Fruit fly (Drosophila melanogaster) whole organism, embryonic: ENCODE data around the gene CHOp24.

Experiments
- B-H2 ChIP-seq: fragments of 200-800 bp; sonication (Bioruptor generic); optimal IDR thresholded peaks from 2 replicates; lab custom pipeline; 2018; ENCODE audit warnings: missing biosample characterization, mild to moderate bottlenecking, missing genetic modification characterization
- BEAF-32 ChIP-seq: fragments of 200-800 bp; sonication (Bioruptor generic); optimal IDR thresholded peaks from 3 replicates; lab custom pipeline; 2017; ENCODE audit warnings: missing biosample characterization, missing genetic modification characterization, mild to moderate bottlenecking, moderate library complexity, missing genetic modification reagents
- Blimp-1 ChIP-seq: fragments of 200-800 bp; sonication (Bioruptor generic); optimal IDR thresholded peaks from 3 replicates; lab custom pipeline; 2018; ENCODE audit warnings: missing biosample characterization, missing genetic modification characterization, mild to moderate bottlenecking, moderate library complexity, missing genetic modification reagents
- CG10267 ChIP-seq: fragments of 200-800 bp; sonication (Bioruptor generic); optimal IDR thresholded peaks from 2 replicates; lab custom pipeline; 2018; ENCODE audit warnings: missing biosample characterization, mild to moderate bottlenecking, missing genetic modification characterization, moderate library complexity
- CG14050 ChIP-seq: fragments of 200-800 bp; sonication (Bioruptor generic); IDR thresholded peaks from 3 replicates; pipeline ENCODE4 v1.3.6; 2022; ENCODE audit warnings: missing biosample characterization, missing genetic modification characterization
- CG1602 ChIP-seq: fragments of 200-800 bp; sonication (Bioruptor generic); optimal IDR thresholded peaks from 3 replicates; lab custom pipeline; 2016; ENCODE audit warnings: missing biosample characterization, missing genetic modification characterization
- CG1647 ChIP-seq: fragments of 200-800 bp; sonication (Bioruptor generic); optimal IDR thresholded peaks from 3 replicates; lab custom pipeline; 2016; ENCODE audit warnings: missing biosample characterization, missing genetic modification characterization
- CG17186 ChIP-seq: fragments of 200-800 bp; sonication (Bioruptor generic); optimal IDR thresholded peaks from 3 replicates; lab custom pipeline; 2017; ENCODE audit warnings: missing biosample characterization, missing genetic modification reagents, missing genetic modification characterization
- CG18476 ChIP-seq: fragments of 200-800 bp; sonication (Bioruptor generic); optimal IDR thresholded peaks from 2 replicates; lab custom pipeline; 2016; ENCODE audit warnings: missing biosample characterization, mild to moderate bottlenecking, missing genetic modification characterization
- CG2129 ChIP-seq: fragments of 200-800 bp; sonication (Bioruptor generic); IDR thresholded peaks from 2 replicates; pipeline ENCODE4 v1.3.6; 2022; ENCODE audit warnings: missing biosample characterization, missing genetic modification characterization; ENCODE audit not compliant: partially characterized antibody
- CG30431 ChIP-seq: fragments of 200-800 bp; sonication (Bioruptor generic); optimal IDR thresholded peaks from 2 replicates; lab custom pipeline; 2017; ENCODE audit warnings: missing biosample characterization, missing genetic modification characterization
- CG31365 ChIP-seq: fragments of 200-800 bp; sonication (Bioruptor generic); optimal IDR thresholded peaks from 2 replicates; lab custom pipeline; 2018; ENCODE audit warnings: missing biosample characterization, mild to moderate bottlenecking, missing genetic modification characterization
- CG32767 ChIP-seq: fragments of 200-800 bp; sonication (Bioruptor generic); IDR thresholded peaks from 2 replicates; pipeline ENCODE4 v1.3.6; 2022; ENCODE audit warnings: missing biosample characterization, missing genetic modification characterization
- CG32772 ChIP-seq: fragments of 200-800 bp; sonication (Bioruptor generic); IDR thresholded peaks from 2 replicates; pipeline ENCODE4 v1.3.6; 2022; ENCODE audit warnings: missing biosample characterization, missing genetic modification characterization
- CG3407 ChIP-seq: fragments of 200-800 bp; sonication (Bioruptor generic); optimal IDR thresholded peaks from 2 replicates; lab custom pipeline; 2018; ENCODE audit warnings: missing biosample characterization, mild to moderate bottlenecking, missing genetic modification characterization
- CG5953 ChIP-seq: fragments of 200-800 bp; sonication (Bioruptor generic); IDR thresholded peaks from 2 replicates; pipeline ENCODE4 v1.3.6; 2022; ENCODE audit warnings: missing biosample characterization, missing genetic modification characterization
- CG6175 ChIP-seq: fragments of 200-800 bp; sonication (Bioruptor generic); IDR thresholded peaks from 3 replicates; pipeline ENCODE4 v1.3.6; 2022; ENCODE audit warnings: missing biosample characterization, missing genetic modification characterization
- CG6683 ChIP-seq: fragments of 200-800 bp; sonication (Bioruptor generic); optimal IDR thresholded peaks from 2 replicates; lab custom pipeline; 2017; ENCODE audit warnings: missing biosample characterization, mild to moderate bottlenecking, missing genetic modification characterization, missing genetic modification reagents
- CG6689 ChIP-seq: fragments of 200-800 bp; sonication (Bioruptor generic); IDR thresholded peaks from 2 replicates; pipeline ENCODE4 v1.3.6; 2022; ENCODE audit warnings: missing biosample characterization, missing genetic modification characterization
- CG7372 ChIP-seq: fragments of 200-800 bp; sonication (Bioruptor generic); IDR thresholded peaks from 2 replicates; pipeline ENCODE4 v1.3.6; 2022; ENCODE audit warnings: missing biosample characterization, missing genetic modification characterization
- CG9609 ChIP-seq: fragments of 200-800 bp; sonication (Bioruptor generic); optimal IDR thresholded peaks from 3 replicates; lab custom pipeline; 2016; ENCODE audit warnings: missing biosample characterization, missing genetic modification characterization
- CG9817 ChIP-seq: fragments of 200-800 bp; sonication (Bioruptor generic); optimal IDR thresholded peaks from 2 replicates; lab custom pipeline; 2018; ENCODE audit warnings: missing biosample characterization, mild to moderate bottlenecking, missing genetic modification characterization, moderate library complexity
- Chrac-16 ChIP-seq: fragments of 200-800 bp; sonication (Bioruptor generic); optimal IDR thresholded peaks from 3 replicates; lab custom pipeline; 2016; ENCODE audit warnings: missing biosample characterization, missing genetic modification characterization
- Dip2 ChIP-seq: fragments of 200-800 bp; sonication (Bioruptor generic); IDR thresholded peaks from 2 replicates; pipeline ENCODE4 v1.3.6; 2022; ENCODE audit warnings: missing biosample characterization, missing genetic modification characterization
- Drgx ChIP-seq: fragments of 200-800 bp; sonication (Bioruptor generic); IDR thresholded peaks from 2 replicates; pipeline ENCODE4 v1.3.6; 2022; ENCODE audit warnings: missing biosample characterization, missing genetic modification characterization
- Fer2 ChIP-seq: fragments of 200-800 bp; sonication (Bioruptor generic); optimal IDR thresholded peaks from 2 replicates; lab custom pipeline; 2018; ENCODE audit warnings: missing biosample characterization, mild to moderate bottlenecking, missing genetic modification characterization, moderate library complexity
- Gsc ChIP-seq: fragments of 200-800 bp; sonication (Bioruptor generic); IDR thresholded peaks from 2 replicates; pipeline ENCODE4 v1.3.6; 2022; ENCODE audit warnings: missing biosample characterization, missing genetic modification characterization
- H15 ChIP-seq: fragments of 200-800 bp; sonication (Bioruptor generic); IDR thresholded peaks from 3 replicates; pipeline ENCODE4 v1.3.6; 2022; ENCODE audit warnings: missing biosample characterization, missing genetic modification characterization
- Neu2 ChIP-seq: fragments of 200-800 bp; sonication (Bioruptor generic); optimal IDR thresholded peaks from 3 replicates; lab custom pipeline; 2016; ENCODE audit warnings: missing biosample characterization, missing genetic modification characterization, borderline replicate concordance
- Opbp ChIP-seq: fragments of 200-800 bp; sonication (Bioruptor generic); IDR thresholded peaks from 3 replicates; pipeline ENCODE4 v1.3.6; 2022; ENCODE audit warnings: missing biosample characterization, missing genetic modification characterization; ENCODE audit not compliant: partially characterized antibody
- Ptx1 ChIP-seq: fragments of 200-800 bp; sonication (Bioruptor generic); IDR thresholded peaks from 2 replicates; pipeline ENCODE4 v1.3.6; 2022; ENCODE audit warnings: missing biosample characterization, missing genetic modification characterization
- Side ChIP-seq: fragments of 200-800 bp; sonication (Bioruptor generic); optimal IDR thresholded peaks from 2 replicates; lab custom pipeline; 2016; ENCODE audit warnings: missing biosample characterization, missing genetic modification characterization
- caup ChIP-seq: fragments of 200-800 bp; sonication (Bioruptor generic); optimal IDR thresholded peaks from 3 replicates; lab custom pipeline; 2017; ENCODE audit warnings: missing biosample characterization, mild to moderate bottlenecking, missing genetic modification characterization, moderate library complexity; ENCODE audit not compliant: severe bottlenecking
- chm ChIP-seq: fragments of 200-800 bp; sonication (Bioruptor generic); IDR thresholded peaks from 2 replicates; pipeline ENCODE4 v1.3.6; 2022; ENCODE audit warnings: missing biosample characterization, missing genetic modification characterization
- dimm ChIP-seq: fragments of 200-800 bp; sonication (Bioruptor generic); IDR thresholded peaks from 2 replicates; pipeline ENCODE4 v1.3.6; 2022; ENCODE audit warnings: missing biosample characterization, missing genetic modification characterization
- disco-r ChIP-seq: fragments of 200-800 bp; sonication (Bioruptor generic); optimal IDR thresholded peaks from 2 replicates; lab custom pipeline; 2016; ENCODE audit warnings: missing biosample characterization, missing genetic modification characterization
- dmrt11E ChIP-seq: fragments of 200-800 bp; sonication (Bioruptor generic); optimal IDR thresholded peaks from 3 replicates; lab custom pipeline; 2018; ENCODE audit warnings: missing biosample characterization, mild to moderate bottlenecking, missing genetic modification characterization, moderate library complexity
- ftz-f1 ChIP-seq: fragments of 200-800 bp; sonication (Bioruptor generic); optimal IDR thresholded peaks from 2 replicates; lab custom pipeline; 2016; ENCODE audit warnings: missing biosample characterization, missing genetic modification characterization
- gce ChIP-seq: fragments of 200-800 bp; sonication (Bioruptor generic); IDR thresholded peaks from 3 replicates; pipeline ENCODE4 v1.3.6; 2022; ENCODE audit warnings: missing biosample characterization, missing genetic modification characterization
- grn ChIP-seq: fragments of 200-800 bp; sonication (Bioruptor generic); optimal IDR thresholded peaks from 3 replicates; lab custom pipeline; 2017; ENCODE audit warnings: missing biosample characterization, missing genetic modification characterization
- gsb-n ChIP-seq: fragments of 200-800 bp; sonication (Bioruptor generic); optimal IDR thresholded peaks from 3 replicates; lab custom pipeline; 2018; ENCODE audit warnings: missing biosample characterization, mild to moderate bottlenecking, missing genetic modification characterization
- her ChIP-seq: fragments of 200-800 bp; sonication (Bioruptor generic); optimal IDR thresholded peaks from 2 replicates; lab custom pipeline; 2016; ENCODE audit warnings: missing biosample characterization, missing genetic modification characterization
- kay ChIP-seq: fragments of 200-800 bp; sonication (Bioruptor generic); optimal IDR thresholded peaks from 2 replicates; lab custom pipeline; 2016; ENCODE audit warnings: missing biosample characterization, missing genetic modification characterization
- lilli ChIP-seq: fragments of 200-800 bp; sonication (Bioruptor generic); optimal IDR thresholded peaks from 3 replicates; lab custom pipeline; 2016; ENCODE audit warnings: missing biosample characterization, missing genetic modification characterization
- nmo ChIP-seq: fragments of 200-800 bp; sonication (Bioruptor generic); optimal IDR thresholded peaks from 2 replicates; lab custom pipeline; 2018; ENCODE audit warnings: missing biosample characterization, mild to moderate bottlenecking, missing genetic modification characterization, moderate library complexity
- onecut ChIP-seq: fragments of 200-800 bp; sonication (Bioruptor generic); IDR thresholded peaks from 2 replicates; pipeline ENCODE4 v1.3.6; 2022; ENCODE audit warnings: missing biosample characterization, missing genetic modification characterization
- pan ChIP-seq, 4 experiments: fragments of >200 bp in 3 of 4; fragments of 200-800 bp in 1 of 4; sonication (Bioruptor generic) in 1 of 4; optimal IDR thresholded peaks in 3 of 4; IDR thresholded peaks in 1 of 4; 2 replicates each; pipeline versions ENCODE4 v1.3.6 to Lab custom; 2017 to 2022; ENCODE audit warnings: missing biosample characterization in 2 of 4, missing genetic modification characterization in 2 of 4, mixed read lengths in 1 of 4
- rib ChIP-seq: fragments of 200-800 bp; sonication (Bioruptor generic); IDR thresholded peaks from 2 replicates; pipeline ENCODE4 v1.3.6; 2022; ENCODE audit warnings: missing biosample characterization, missing genetic modification characterization
- row ChIP-seq: fragments of 200-800 bp; sonication (Bioruptor generic); IDR thresholded peaks from 3 replicates; pipeline ENCODE4 v1.3.6; 2022; ENCODE audit warnings: missing biosample characterization, missing genetic modification characterization
- sim ChIP-seq: fragments of 200-800 bp; sonication (Bioruptor generic); IDR thresholded peaks from 2 replicates; pipeline ENCODE4 v1.3.6; 2022; ENCODE audit warnings: missing biosample characterization, missing genetic modification characterization
- sisA ChIP-seq: fragments of 200-800 bp; sonication (Bioruptor generic); IDR thresholded peaks from 2 replicates; pipeline ENCODE4 v1.3.6; 2022; ENCODE audit warnings: missing biosample characterization, missing genetic modification characterization
- tin ChIP-seq: fragments of 200-800 bp; sonication (Bioruptor generic); optimal IDR thresholded peaks from 3 replicates; lab custom pipeline; 2016; ENCODE audit warnings: missing biosample characterization, missing genetic modification characterization

Gene CHOp24

DNA sequence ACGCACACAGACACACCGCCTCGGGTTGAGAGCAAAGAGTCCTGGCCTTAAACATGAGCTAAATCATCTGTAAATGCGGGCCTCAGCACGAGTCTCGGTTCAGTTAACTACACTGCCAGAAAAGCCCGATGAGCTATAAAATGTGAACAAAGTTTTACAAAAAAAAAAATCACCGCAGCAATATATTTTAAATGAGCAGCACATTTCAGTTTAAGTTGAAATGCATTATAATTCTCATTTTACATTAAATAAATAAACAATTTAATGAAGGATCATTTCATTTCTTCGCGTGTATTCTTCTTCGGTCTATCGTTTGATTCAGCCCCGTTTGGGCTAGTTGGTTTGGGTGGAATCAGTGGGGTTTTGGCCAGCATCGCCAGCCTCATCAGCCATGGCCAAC lies 35.4 kb upstream of the CHOp24 start (continued):
- peak; percentile 10 for TF ChIP-seq CG10267 (tag; lab: Kevin White, UChicago)
- no peak for TF ChIP-seq Drgx (GFP tag; lab: Robert Waterston, UW)
- TF ChIP-seq row (GFP tag; lab: Robert Waterston, UW) = peak; percentile 52; the same call in 2 of the 3 replicates
- no peak for TF ChIP-seq H15 (GFP tag; lab: Robert Waterston, UW)
- no peak for TF ChIP-seq gsb-n (tag; lab: Kevin White, UChicago)
- no peak for TF ChIP-seq Fer2 (tag; lab: Kevin White, UChicago)
- no peak for TF ChIP-seq CG1647 (GFP tag; lab: Kevin White, UChicago)
- peak; percentile 12 for TF ChIP-seq tin (GFP tag; lab: Kevin White, UChicago)
- TF ChIP-seq nmo (GFP tag; lab: Kevin White, UChicago) = peak; percentile 28
- peak; percentile 25; the same call in 1 of the 2 replicates for TF ChIP-seq sisA
- no peak for TF ChIP-seq CG31365 (tag; lab: Kevin White, UChicago)
- peak; percentile 6 for TF ChIP-seq CG30431 (GFP tag; lab: Kevin White, UChicago)
- TF ChIP-seq CG6175 (GFP tag; lab: Robert Waterston, UW) = no peak
- TF ChIP-seq CG3407 (GFP tag; lab: Kevin White, UChicago) = no peak
- no peak for TF ChIP-seq Dip2 (GFP tag; lab: Robert Waterston, UW)
- no peak for TF ChIP-seq kay (GFP tag; lab: Kevin White, UChicago)
- TF ChIP-seq CG7372 (GFP tag; lab: Robert Waterston, UW) = no peak
- no peak for TF ChIP-seq CG18476 (GFP tag; lab: Kevin White, UChicago)
- no peak for TF ChIP-seq sim (GFP tag; lab: Robert Waterston, UW)
- peak; percentile 2 for TF ChIP-seq CG9817 (tag; lab: Kevin White, UChicago)
- TF ChIP-seq CG2129 (GFP tag; lab: Robert Waterston, UW) = no peak
- TF ChIP-seq her (GFP tag; lab: Kevin White, UChicago) = no peak
- no peak for TF ChIP-seq Neu2
- TF ChIP-seq caup = no peak
- TF ChIP-seq CG14050 (GFP tag; lab: Robert Waterston, UW) = no peak
- TF ChIP-seq CG6689 (GFP tag; lab: Robert Waterston, UW) = peak; percentile 48; the same call in 1 of the 2 replicates
- TF ChIP-seq Blimp-1 (GFP tag; lab: Kevin White, UChicago) = no peak
- TF ChIP-seq CG1602 (GFP tag; lab: Kevin White, UChicago) = no peak
- no peak for TF ChIP-seq rib (GFP tag; lab: Robert Waterston, UW)
- no peak for TF ChIP-seq Opbp
- no peak for TF ChIP-seq gce (GFP tag; lab: Robert Waterston, UW)
- no peak for TF ChIP-seq CG17186 (GFP tag; lab: Kevin White, UChicago)
- TF ChIP-seq grn (GFP tag; lab: Kevin White, UChicago) = no peak
- no peak for TF ChIP-seq CG32767
- no peak for TF ChIP-seq CG9609
- TF ChIP-seq disco-r = no peak
- peak; percentile 39 for TF ChIP-seq lilli (GFP tag; lab: Kevin White, UChicago)
- TF ChIP-seq BEAF-32 = no peak
- TF ChIP-seq Side = no peak
- no peak for TF ChIP-seq Gsc (GFP tag; lab: Robert Waterston, UW)
- TF ChIP-seq pan (optimal IDR thresholded peaks at IDR 0.05; lab: Kevin White, UChicago) = no peak
- peak in 1 of 2 experiments; percentile 42 for TF ChIP-seq pan (GFP tag; optimal IDR thresholded peaks at IDR 0.05 in 1 of 2, IDR thresholded peaks at IDR 0.05 in 1 of 2)
- TF ChIP-seq B-H2 = no peak
- no peak for TF ChIP-seq Chrac-16
- TF ChIP-seq chm = no peak
- TF ChIP-seq CG32772 (GFP tag; lab: Robert Waterston, UW) = no peak
- 0 out of 2 replicates have a peak, but pooled peaks have one; percentile 17 for TF ChIP-seq Ptx1 (GFP tag; lab: Robert Waterston, UW)
- TF ChIP-seq CG5953 (GFP tag; lab: Robert Waterston, UW) = no peak
- TF ChIP-seq CG6683 = no peak
- no peak for TF ChIP-seq dimm (GFP tag; lab: Robert Waterston, UW)
- TF ChIP-seq ftz-f1 (GFP tag; lab: Kevin White, UChicago) = no peak
- no peak for TF ChIP-seq onecut
- peak; percentile 55 for TF ChIP-seq dmrt11E
